Fruit fly (Drosophila melanogaster): Measurements from ENCODE around the gene mrt.

mrt gene

DNA sequence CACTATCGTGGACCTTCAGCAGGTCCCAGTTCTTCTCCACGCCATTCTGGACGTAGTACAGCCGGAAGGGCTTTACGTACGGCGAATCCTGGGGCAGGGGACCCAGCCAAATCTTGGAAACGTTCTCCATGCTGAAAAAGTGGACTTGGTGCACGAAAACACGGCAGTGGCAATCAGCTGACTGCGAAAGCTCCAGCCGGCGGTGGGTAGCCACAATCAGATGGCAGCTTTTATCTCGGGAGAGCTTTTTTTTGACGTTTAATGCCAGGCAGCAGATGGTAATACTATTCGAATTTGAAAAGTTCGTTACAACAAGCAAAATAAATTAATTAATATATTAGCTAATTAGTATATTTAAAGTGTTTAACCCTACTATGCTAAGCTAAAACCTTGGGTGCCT is 54.1 kb downstream of the mrt start, which contains the start of gene CG42813 (continued):
- TF ChIP-seq sob (GFP tag; IDR thresholded peaks at IDR 0.05) (no peak), caup (GFP tag; optimal IDR thresholded peaks at IDR 0.05; ENCODE audit: severe bottlenecking) (no peak), HmgZ (tag; optimal IDR thresholded peaks at IDR 0.05) (peak; percentile 25), pho (GFP tag; optimal IDR thresholded peaks at IDR 0.05) (no peak), stc (GFP tag; IDR thresholded peaks at IDR 0.05) (no peak; the same call in 1 of the 2 replicates), CG12104 (GFP tag; optimal IDR thresholded peaks at IDR 0.05) (no peak), so (GFP tag; IDR thresholded peaks at IDR 0.05) (no peak), danr (GFP tag; IDR thresholded peaks at IDR 0.05) (no peak), zen2 (GFP tag; IDR thresholded peaks at IDR 0.05; ENCODE audit: partially characterized antibody) (no peak), CG15514 (GFP tag; optimal IDR thresholded peaks at IDR 0.05) (peak; percentile 4), CG14965 (GFP tag; optimal IDR thresholded peaks at IDR 0.05; ENCODE audit: borderline replicate concordance) (peak; percentile 65), CG17802 (tag; optimal IDR thresholded peaks at IDR 0.05) (no peak), sens-2 (GFP tag; IDR thresholded peaks at IDR 0.05) (no peak), CG34422 (GFP tag; IDR thresholded peaks at IDR 0.05) (no peak), HLH4C (GFP tag; IDR thresholded peaks at IDR 0.05; ENCODE audit: partially characterized antibody) (no peak), YL-1 (GFP tag; optimal IDR thresholded peaks at IDR 0.05) (no peak), Myb (GFP tag; optimal IDR thresholded peaks at IDR 0.05) (peak; percentile 90), crp (GFP tag; optimal IDR thresholded peaks at IDR 0.05) (peak in 1 of 2 experiments; percentile 92), CG6813 (GFP tag; optimal IDR thresholded peaks at IDR 0.05) (no peak), CG34224 (GFP tag; IDR thresholded peaks at IDR 0.05; ENCODE audit: partially characterized antibody) (peak; percentile 40; the same call in 1 of the 3 replicates), CG2129 (GFP tag; IDR thresholded peaks at IDR 0.05; ENCODE audit: partially characterized antibody) (no peak), nau (GFP tag; optimal IDR thresholded peaks at IDR 0.05) (no peak), hb (GFP tag; IDR thresholded peaks at IDR 0.05; ENCODE audit: partially characterized antibody) (no peak), pros (GFP tag; optimal IDR thresholded peaks at IDR 0.05) (no peak), MESR4 (GFP tag; optimal IDR thresholded peaks at IDR 0.05) (peak; percentile 15), CG17612 (GFP tag; IDR thresholded peaks at IDR 0.05) (no peak), unc-4 (GFP tag; IDR thresholded peaks at IDR 0.05; ENCODE audit: partially characterized antibody) (0 out of 2 replicates have a peak, but pooled peaks have one; percentile 28), Adf1 (GFP tag; IDR thresholded peaks at IDR 0.05) (peak; percentile 11; the same call in 1 of the 2 replicates)
